Fruit fly (Drosophila melanogaster): ENCODE data around the gene Spn31A.

Spn31A gene

DNA sequence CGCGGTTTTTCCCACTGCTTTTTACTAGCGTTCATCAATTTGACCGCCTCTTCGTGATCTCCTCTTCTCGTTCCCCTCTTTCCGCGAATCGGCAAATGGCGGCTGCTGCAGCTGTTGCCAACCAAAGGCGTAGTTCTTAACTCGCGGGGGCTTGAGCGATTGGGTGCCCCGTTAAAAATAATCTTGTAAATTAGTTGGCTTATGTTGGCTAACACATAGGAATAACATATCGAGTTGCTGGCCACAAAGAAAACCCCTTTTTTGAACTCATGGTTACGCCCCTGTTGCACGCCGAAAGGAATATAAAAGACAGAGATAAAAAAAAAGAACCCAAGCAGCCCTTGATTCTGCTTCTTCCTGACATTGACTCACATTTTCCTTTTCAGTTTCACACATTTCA is 3.4 kb upstream of the Spn31A start (continued):
- TF ChIP-seq CG13894 (tag; optimal IDR thresholded peaks at IDR 0.05) (no peak), Dref (GFP tag; IDR thresholded peaks at IDR 0.05) (no peak), CG8388 (GFP tag; optimal IDR thresholded peaks at IDR 0.05) (peak; percentile 60), CG8089 (GFP tag; optimal IDR thresholded peaks at IDR 0.05) (peak; percentile 63), CG3838 (GFP tag; optimal IDR thresholded peaks at IDR 0.05) (no peak), CG17912 (GFP tag; optimal IDR thresholded peaks at IDR 0.05) (no peak), ERR (GFP tag; optimal IDR thresholded peaks at IDR 0.05) (peak; percentile 21), CG11456 (GFP tag; IDR thresholded peaks at IDR 0.05) (peak; percentile 72), ac (GFP tag; optimal IDR thresholded peaks at IDR 0.05) (peak; percentile 19), dpn (GFP tag; optimal IDR thresholded peaks at IDR 0.05) (peak; percentile 62 to 75), CG9817 (tag; optimal IDR thresholded peaks at IDR 0.05) (no peak), CG15269 (tag; optimal IDR thresholded peaks at IDR 0.05) (peak; percentile 50), CG1647 (GFP tag; optimal IDR thresholded peaks at IDR 0.05) (peak; percentile 10), pros (GFP tag; optimal IDR thresholded peaks at IDR 0.05) (no peak), CG10366 (GFP tag; IDR thresholded peaks at IDR 0.05) (peak; percentile 80), zen2 (GFP tag; IDR thresholded peaks at IDR 0.05; ENCODE audit: partially characterized antibody) (no peak), B-H2 (GFP tag; optimal IDR thresholded peaks at IDR 0.05) (no peak), dimm (GFP tag; IDR thresholded peaks at IDR 0.05) (peak; percentile 63; the same call in 1 of the 2 replicates), CG11093 (GFP tag; IDR thresholded peaks at IDR 0.05) (peak; percentile 80), CG4282 (GFP tag; optimal IDR thresholded peaks at IDR 0.05) (peak; percentile 13), Dek (tag; optimal IDR thresholded peaks at IDR 0.05) (no peak), CG11723 (GFP tag; optimal IDR thresholded peaks at IDR 0.05) (no peak), CG7963 (GFP tag; IDR thresholded peaks at IDR 0.05; ENCODE audit: partially characterized antibody) (no peak), Bdp1 (GFP tag; optimal IDR thresholded peaks at IDR 0.05) (peak; percentile 33), CG8944 (GFP tag; optimal IDR thresholded peaks at IDR 0.05) (peak; percentile 71), CG17361 (GFP tag; IDR thresholded peaks at IDR 0.05) (peak; percentile 62; the same call in 2 of the 3 replicates), HLH3B (GFP tag; IDR thresholded peaks at IDR 0.05) (peak; percentile 85), sd (tag; optimal IDR thresholded peaks at IDR 0.05) (no peak), Elba2 (GFP tag; optimal IDR thresholded peaks at IDR 0.05) (no peak), CG10321 (GFP tag; IDR thresholded peaks at IDR 0.05) (0 out of 2 replicates have a peak, but pooled peaks have one; percentile 34), CG10267 (tag; optimal IDR thresholded peaks at IDR 0.05) (peak; percentile 64), CG8359 (GFP tag; optimal IDR thresholded peaks at IDR 0.05; ENCODE audit: borderline replicate concordance) (peak; percentile 42), phol (tag; optimal IDR thresholded peaks at IDR 0.05) (peak; percentile 86), HLH4C (GFP tag; IDR thresholded peaks at IDR 0.05; ENCODE audit: partially characterized antibody) (no peak), sim (GFP tag; IDR thresholded peaks at IDR 0.05) (peak; percentile 75), CG3407 (GFP tag; optimal IDR thresholded peaks at IDR 0.05) (peak; percentile 35), CG34224 (GFP tag; IDR thresholded peaks at IDR 0.05; ENCODE audit: partially characterized antibody) (no peak), CG17612 (GFP tag; IDR thresholded peaks at IDR 0.05) (peak; percentile 51; the same call in 1 of the 2 replicates), CG15514 (GFP tag; optimal IDR thresholded peaks at IDR 0.05) (no peak), CG11398 (GFP tag; optimal IDR thresholded peaks at IDR 0.05) (peak; percentile 25), fd64A (GFP tag; optimal IDR thresholded peaks at IDR 0.05) (peak; percentile 34), CG34422 (GFP tag; IDR thresholded peaks at IDR 0.05) (peak; percentile 87; the same call in 2 of the 3 replicates), CG18764 (GFP tag; optimal IDR thresholded peaks at IDR 0.05) (peak; percentile 36), CG1602 (GFP tag; optimal IDR thresholded peaks at IDR 0.05) (peak; percentile 75), Fer3 (tag; optimal IDR thresholded peaks at IDR 0.05) (peak; percentile 45), E2f2 (GFP tag; IDR thresholded peaks at IDR 0.05) (no peak), al (GFP tag; IDR thresholded peaks at IDR 0.05) (0 out of 2 replicates have a peak, but pooled peaks have one; percentile 35), CG10654 (GFP tag; optimal IDR thresholded peaks at IDR 0.05) (peak; percentile 56), CG14014 (GFP tag; IDR thresholded peaks at IDR 0.05) (peak; percentile 66), fd3F (GFP tag; optimal IDR thresholded peaks at IDR 0.05) (peak; percentile 57), dysf (GFP tag; IDR thresholded peaks at IDR 0.05) (peak; percentile 80)
